Worm (Caenorhabditis elegans) whole organism, L3 larva: ENCODE data around the gene frpr-7.

Experiments used
- aly-2 ChIP-seq: fragments of 150-350 bp; optimal IDR thresholded peaks from 2 replicates; lab custom pipeline; 2014; ENCODE audit warnings: missing biosample characterization, missing genetic modification characterization
- ama-1 ChIP-seq: fragments of 150-350 bp; optimal IDR thresholded peaks from 2 replicates; lab custom pipeline; 2018
- ceh-9 ChIP-seq: sonication (generic microtip); optimal IDR thresholded peaks from 2 replicates; lab custom pipeline; 2018; ENCODE audit warnings: missing biosample characterization, missing genetic modification characterization
- mdl-1 ChIP-seq: fragments of 150-350 bp; optimal IDR thresholded peaks from 2 replicates; lab custom pipeline; 2014; ENCODE audit warnings: missing biosample characterization, missing genetic modification characterization
- mml-1 ChIP-seq: fragments of 150-350 bp; sonication (generic microtip); optimal IDR thresholded peaks from 3 replicates; lab custom pipeline; 2014; ENCODE audit warnings: missing biosample characterization, missing genetic modification characterization
- nfya-1 ChIP-seq: sonication (generic microtip); optimal IDR thresholded peaks from 2 replicates; lab custom pipeline; 2017; ENCODE audit warnings: missing genetic modification characterization, mild to moderate bottlenecking, missing compliant biosample characterization, antibody characterized with exemption, moderate library complexity; ENCODE audit not compliant: insufficient read depth
- nhr-76 ChIP-seq: fragments of 150-350 bp; sonication (generic microtip); optimal IDR thresholded peaks from 5 replicates; lab custom pipeline; 2014; ENCODE audit warnings: missing biosample characterization, missing genetic modification characterization
- pqm-1 ChIP-seq: fragments of 150-350 bp; optimal IDR thresholded peaks from 2 replicates; lab custom pipeline; 2017; ENCODE audit warnings: missing biosample characterization, missing genetic modification characterization, inconsistent platforms
- skn-1 ChIP-seq: fragments of 150-350 bp; optimal IDR thresholded peaks from 2 replicates; lab custom pipeline; 2014; ENCODE audit warnings: missing biosample characterization, missing genetic modification characterization
- snpc-4 ChIP-seq: fragments of 150-350 bp; optimal IDR thresholded peaks from 2 replicates; lab custom pipeline; 2014; ENCODE audit warnings: missing biosample characterization, missing genetic modification characterization
- unc-62 ChIP-seq: fragments of 150-350 bp; sonication (generic microtip); optimal IDR thresholded peaks from 4 replicates; lab custom pipeline; 2014; ENCODE audit warnings: missing biosample characterization, missing genetic modification reagents, missing genetic modification characterization

DNA sequence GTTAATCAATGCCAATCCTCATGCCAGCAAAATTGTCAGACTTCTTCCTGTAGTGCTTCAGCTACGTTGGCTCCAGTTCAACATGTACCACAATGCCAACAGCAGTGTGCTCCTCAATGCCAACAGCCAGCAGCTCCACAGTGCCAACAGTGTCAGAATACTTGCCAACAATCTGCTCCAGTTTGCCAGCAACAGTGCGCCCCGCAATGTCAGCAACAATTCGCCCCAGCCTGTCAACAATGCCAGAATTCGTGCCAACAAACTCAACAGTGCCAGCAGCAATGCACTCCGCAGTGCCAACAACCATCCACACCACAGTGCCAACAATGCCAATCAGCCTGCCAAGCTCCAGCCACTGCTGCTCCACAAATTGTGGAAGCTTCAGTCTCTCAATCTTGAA lies 25.9 kb downstream of the frpr-7 start:
- TF ChIP-seq ceh-9, result no peak
- TF ChIP-seq snpc-4 (tag; lab: Kevin White, UChicago), result no peak
- no peak for TF ChIP-seq skn-1 (tag; lab: Kevin White, UChicago)
- TF ChIP-seq aly-2 (tag; lab: Kevin White, UChicago), result no peak
- TF ChIP-seq unc-62 (GFP tag; lab: Kevin White, UChicago), result no peak
- TF ChIP-seq mdl-1, result no peak
- TF ChIP-seq ama-1 (lab: Kevin White, UChicago), result no peak
- no peak for TF ChIP-seq mml-1 (tag; lab: Kevin White, UChicago)
- TF ChIP-seq nhr-76 (tag; lab: Kevin White, UChicago), result no peak
- TF ChIP-seq pqm-1 (tag; lab: Kevin White, UChicago), result no peak
- TF ChIP-seq nfya-1, result no peak
